Worm (Caenorhabditis elegans): ENCODE data around the gene cex-1.

DNA sequence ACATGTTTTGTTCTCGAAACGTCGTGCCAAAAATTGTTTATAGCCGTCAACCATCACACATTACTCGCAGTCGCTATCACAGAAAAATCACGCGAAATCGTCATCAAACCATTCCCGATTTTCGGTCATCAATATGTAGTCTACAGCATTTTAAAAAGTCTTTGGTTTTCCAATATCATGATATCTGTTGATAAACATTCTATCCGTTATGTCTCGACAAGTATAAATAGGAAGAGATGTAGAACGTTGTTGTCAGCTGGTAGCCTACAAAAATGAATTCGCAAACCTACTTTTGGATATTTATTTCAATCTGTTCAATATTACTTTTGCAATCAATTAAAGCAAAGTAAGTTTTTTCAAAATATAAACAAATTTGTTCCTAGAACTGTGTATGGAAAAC lies 48.9 kb downstream of the cex-1 start, which contains the start of gene F12A10.1:
- TF ChIP-seq snpc-4 (tag; optimal IDR thresholded peaks at IDR 0.05) (no peak), lin-13 (tag; optimal IDR thresholded peaks at IDR 0.05) (no peak), mep-1 (tag; optimal IDR thresholded peaks at IDR 0.05) (no peak)
